Worm (Caenorhabditis elegans) whole organism, L1 larva: ENCODE results near the gene Y41D4B.4.

Experiments
- C04F5.9 ChIP-seq: sonication (generic microtip); optimal IDR thresholded peaks from 2 replicates; lab custom pipeline; 2016; ENCODE audit warnings: missing genetic modification characterization, missing compliant biosample characterization
- dpl-1 ChIP-seq, 3 experiments: fragments of 150-350 bp in 2 of 3; sonication (generic microtip) in 1 of 3; optimal IDR thresholded peaks; 2 replicates each; lab custom pipeline; 2014 to 2017; ENCODE audit warnings: missing biosample characterization in 3 of 3, missing genetic modification characterization in 3 of 3, missing genetic modification reagents in 3 of 3
- fkh-4 ChIP-seq: sonication (generic microtip); optimal IDR thresholded peaks from 2 replicates; lab custom pipeline; 2016; ENCODE audit warnings: missing compliant biosample characterization, missing genetic modification characterization, borderline replicate concordance
- jun-1 ChIP-seq: fragments of 150-350 bp; optimal IDR thresholded peaks from 2 replicates; lab custom pipeline; 2014; ENCODE audit warnings: missing biosample characterization, missing genetic modification reagents, missing genetic modification characterization
- lin-13 ChIP-seq: fragments of 150-350 bp; optimal IDR thresholded peaks from 2 replicates; lab custom pipeline; 2014; ENCODE audit warnings: missing biosample characterization, missing genetic modification reagents, missing genetic modification characterization
- snpc-4 ChIP-seq: fragments of 150-350 bp; optimal IDR thresholded peaks from 2 replicates; lab custom pipeline; 2014; ENCODE audit warnings: missing biosample characterization, missing genetic modification characterization
- ztf-11 ChIP-seq, 2 experiments: sonication (generic microtip); optimal IDR thresholded peaks; 2 replicates each; lab custom pipeline; 2016 to 2017; ENCODE audit warnings: missing genetic modification characterization in 2 of 2, missing biosample characterization in 1 of 2, missing compliant biosample characterization in 1 of 2

ce11 chrIV:1649794-1650193, 10.1 kb upstream of the Y41D4B.4 start:
- TF ChIP-seq jun-1 (tag; lab: Kevin White, UChicago) (peak; percentile 4), lin-13 (GFP tag; lab: Kevin White, UChicago) (no peak), fkh-4 (no peak), ztf-11 (tag; optimal IDR thresholded peaks at IDR 0.05; lab: Kevin White, UChicago) (no peak), snpc-4 (tag; lab: Kevin White, UChicago) (no peak), C04F5.9 (no peak), dpl-1 (GFP tag; optimal IDR thresholded peaks at IDR 0.05; lab: Kevin White, UChicago) (peak in 1 of 3 experiments; percentile 25)
